Fruit fly (Drosophila melanogaster) whole organism, embryonic: ENCODE data around the gene Yip1d1.

Experiments
- Ada2b ChIP-seq: fragments of 200-800 bp; sonication (Bioruptor generic); IDR thresholded peaks from 2 replicates; pipeline ENCODE4 v1.3.6; 2022; ENCODE audit warnings: missing biosample characterization, missing genetic modification characterization
- Antp ChIP-seq: fragments of 200-800 bp; sonication (Bioruptor generic); optimal IDR thresholded peaks from 3 replicates; lab custom pipeline; 2016; ENCODE audit warnings: missing biosample characterization, missing genetic modification characterization
- CG11085 ChIP-seq: fragments of 200-800 bp; sonication (Bioruptor generic); IDR thresholded peaks from 2 replicates; pipeline ENCODE4 v1.3.6; 2022; ENCODE audit warnings: missing biosample characterization, missing genetic modification characterization
- CG11093 ChIP-seq: fragments of 200-800 bp; sonication (Bioruptor generic); IDR thresholded peaks from 3 replicates; pipeline ENCODE4 v1.3.6; 2022; ENCODE audit warnings: missing biosample characterization, missing genetic modification characterization
- CG11560 ChIP-seq: fragments of 200-800 bp; sonication (Bioruptor generic); IDR thresholded peaks from 3 replicates; pipeline ENCODE4 v1.3.6; 2022; ENCODE audit warnings: missing biosample characterization, missing genetic modification characterization
- CG12104 ChIP-seq: fragments of 200-800 bp; sonication (Bioruptor generic); optimal IDR thresholded peaks from 3 replicates; lab custom pipeline; 2016; ENCODE audit warnings: missing biosample characterization, missing genetic modification characterization
- CG14441 ChIP-seq: fragments of 200-800 bp; sonication (Bioruptor generic); IDR thresholded peaks from 2 replicates; pipeline ENCODE4 v1.3.6; 2022; ENCODE audit warnings: missing biosample characterization, missing genetic modification characterization
- CG14710 ChIP-seq: fragments of 200-800 bp; sonication (Bioruptor generic); optimal IDR thresholded peaks from 3 replicates; lab custom pipeline; 2019; ENCODE audit warnings: missing biosample characterization, mild to moderate bottlenecking, missing genetic modification characterization, moderate library complexity
- CG1529 ChIP-seq: fragments of 200-800 bp; sonication (Bioruptor generic); optimal IDR thresholded peaks from 3 replicates; lab custom pipeline; 2018; ENCODE audit warnings: missing biosample characterization, missing genetic modification characterization
- CG1603 ChIP-seq: fragments of 200-800 bp; sonication (Bioruptor generic); optimal IDR thresholded peaks from 2 replicates; lab custom pipeline; 2019; ENCODE audit warnings: missing biosample characterization, mild to moderate bottlenecking, missing genetic modification characterization, moderate library complexity
- CG17359 ChIP-seq: fragments of 200-800 bp; sonication (Bioruptor generic); optimal IDR thresholded peaks from 3 replicates; lab custom pipeline; 2018; ENCODE audit warnings: missing biosample characterization, mild to moderate bottlenecking, missing genetic modification characterization, moderate library complexity
- CG17912 ChIP-seq: fragments of 200-800 bp; sonication (Bioruptor generic); optimal IDR thresholded peaks from 2 replicates; lab custom pipeline; 2018; ENCODE audit warnings: missing biosample characterization, mild to moderate bottlenecking, missing genetic modification characterization
- CG18262 ChIP-seq: fragments of 200-800 bp; optimal IDR thresholded peaks from 3 replicates; lab custom pipeline; 2019; ENCODE audit warnings: missing biosample characterization, mild to moderate bottlenecking, missing genetic modification characterization, moderate library complexity
- CG2712 ChIP-seq: fragments of 200-800 bp; optimal IDR thresholded peaks from 3 replicates; lab custom pipeline; 2019; ENCODE audit warnings: missing biosample characterization, mild to moderate bottlenecking, missing genetic modification characterization, moderate library complexity
- CG30431 ChIP-seq: fragments of 200-800 bp; sonication (Bioruptor generic); optimal IDR thresholded peaks from 2 replicates; lab custom pipeline; 2017; ENCODE audit warnings: missing biosample characterization, missing genetic modification characterization
- CG3065 ChIP-seq: fragments of 200-800 bp; sonication (Bioruptor generic); optimal IDR thresholded peaks from 2 replicates; lab custom pipeline; 2016; ENCODE audit warnings: missing biosample characterization, missing genetic modification characterization
- CG33557 ChIP-seq: fragments of 200-800 bp; sonication (Bioruptor generic); optimal IDR thresholded peaks from 2 replicates; lab custom pipeline; 2019; ENCODE audit warnings: missing biosample characterization, mild to moderate bottlenecking, missing genetic modification characterization, moderate library complexity
- CG4424 ChIP-seq: fragments of 200-800 bp; sonication (Bioruptor generic); optimal IDR thresholded peaks from 3 replicates; lab custom pipeline; 2016; ENCODE audit warnings: missing biosample characterization, missing genetic modification characterization
- CG4854 ChIP-seq: fragments of 200-800 bp; sonication (Bioruptor generic); optimal IDR thresholded peaks from 2 replicates; lab custom pipeline; 2016; ENCODE audit warnings: missing biosample characterization, missing genetic modification characterization, inconsistent platforms
- CG5180 ChIP-seq: fragments of 200-800 bp; sonication (Bioruptor generic); optimal IDR thresholded peaks from 3 replicates; lab custom pipeline; 2017; ENCODE audit warnings: missing biosample characterization, missing genetic modification characterization, mild to moderate bottlenecking, moderate library complexity, missing genetic modification reagents
- CG5953 ChIP-seq: fragments of 200-800 bp; sonication (Bioruptor generic); IDR thresholded peaks from 2 replicates; pipeline ENCODE4 v1.3.6; 2022; ENCODE audit warnings: missing biosample characterization, missing genetic modification characterization
- CG6175 ChIP-seq: fragments of 200-800 bp; sonication (Bioruptor generic); IDR thresholded peaks from 3 replicates; pipeline ENCODE4 v1.3.6; 2022; ENCODE audit warnings: missing biosample characterization, missing genetic modification characterization
- CG6813 ChIP-seq: fragments of 200-800 bp; sonication (Bioruptor generic); optimal IDR thresholded peaks from 2 replicates; lab custom pipeline; 2017; ENCODE audit warnings: missing biosample characterization, missing genetic modification characterization, mild to moderate bottlenecking, moderate library complexity, missing genetic modification reagents
- CG7372 ChIP-seq: fragments of 200-800 bp; sonication (Bioruptor generic); IDR thresholded peaks from 2 replicates; pipeline ENCODE4 v1.3.6; 2022; ENCODE audit warnings: missing biosample characterization, missing genetic modification characterization
- CG8281 ChIP-seq: fragments of 200-800 bp; sonication (Bioruptor generic); optimal IDR thresholded peaks from 2 replicates; lab custom pipeline; 2018; ENCODE audit warnings: missing biosample characterization, mild to moderate bottlenecking, missing genetic modification characterization, moderate library complexity
- CG9817 ChIP-seq: fragments of 200-800 bp; sonication (Bioruptor generic); optimal IDR thresholded peaks from 2 replicates; lab custom pipeline; 2018; ENCODE audit warnings: missing biosample characterization, mild to moderate bottlenecking, missing genetic modification characterization, moderate library complexity
- D19B ChIP-seq: fragments of 200-800 bp; sonication (Bioruptor generic); optimal IDR thresholded peaks from 2 replicates; lab custom pipeline; 2017; ENCODE audit warnings: missing biosample characterization, mild to moderate bottlenecking, missing genetic modification characterization
- Dek ChIP-seq: fragments of 200-800 bp; sonication (Bioruptor generic); optimal IDR thresholded peaks from 3 replicates; lab custom pipeline; 2019; ENCODE audit warnings: missing biosample characterization, mild to moderate bottlenecking, missing genetic modification characterization, moderate library complexity
- Dll ChIP-seq: fragments of 200-800 bp; sonication (Bioruptor generic); IDR thresholded peaks from 4 replicates; pipeline ENCODE4 v1.3.6; 2022; ENCODE audit warnings: missing biosample characterization, missing genetic modification characterization; ENCODE audit not compliant: partially characterized antibody
- Dp ChIP-seq: fragments of 200-800 bp; sonication (Bioruptor generic); optimal IDR thresholded peaks from 2 replicates; lab custom pipeline; 2018; ENCODE audit warnings: missing biosample characterization, mild to moderate bottlenecking, missing genetic modification characterization, moderate library complexity
- Elba2 ChIP-seq: fragments of 200-800 bp; sonication (Bioruptor generic); optimal IDR thresholded peaks from 3 replicates; lab custom pipeline; 2016; ENCODE audit warnings: missing biosample characterization, missing genetic modification characterization
- Nf-YB ChIP-seq: fragments of 200-800 bp; sonication (Bioruptor generic); optimal IDR thresholded peaks from 3 replicates; lab custom pipeline; 2019; ENCODE audit warnings: missing biosample characterization, mild to moderate bottlenecking, missing genetic modification characterization, moderate library complexity
- Sin3A ChIP-seq: fragments of >200 bp; optimal IDR thresholded peaks from 2 replicates; lab custom pipeline; 2018
- Spps ChIP-seq: fragments of 200-800 bp; sonication (Bioruptor generic); optimal IDR thresholded peaks from 2 replicates; lab custom pipeline; 2018; ENCODE audit warnings: missing biosample characterization, mild to moderate bottlenecking, missing genetic modification characterization
- ac ChIP-seq: fragments of 200-800 bp; sonication (Bioruptor generic); optimal IDR thresholded peaks from 3 replicates; lab custom pipeline; 2017; ENCODE audit warnings: missing biosample characterization, mild to moderate bottlenecking, missing genetic modification characterization
- al ChIP-seq: fragments of 200-800 bp; sonication (Bioruptor generic); IDR thresholded peaks from 2 replicates; pipeline ENCODE4 v1.3.6; 2022; ENCODE audit warnings: missing biosample characterization, missing genetic modification characterization
- ap ChIP-seq: fragments of 200-800 bp; sonication (Bioruptor generic); IDR thresholded peaks from 2 replicates; pipeline ENCODE4 v1.3.6; 2022; ENCODE audit warnings: missing biosample characterization, missing genetic modification characterization
- bcd ChIP-seq: fragments of 200-800 bp; sonication (Bioruptor generic); optimal IDR thresholded peaks from 2 replicates; lab custom pipeline; 2017; ENCODE audit warnings: missing biosample characterization, mild to moderate bottlenecking, missing genetic modification characterization
- caup ChIP-seq: fragments of 200-800 bp; sonication (Bioruptor generic); optimal IDR thresholded peaks from 3 replicates; lab custom pipeline; 2017; ENCODE audit warnings: missing biosample characterization, mild to moderate bottlenecking, missing genetic modification characterization, moderate library complexity; ENCODE audit not compliant: severe bottlenecking
- corto ChIP-seq: fragments of 200-800 bp; sonication (Bioruptor generic); optimal IDR thresholded peaks from 2 replicates; lab custom pipeline; 2016; ENCODE audit warnings: missing biosample characterization, mild to moderate bottlenecking, missing genetic modification characterization, moderate library complexity
- crol ChIP-seq: fragments of 200-800 bp; sonication (Bioruptor generic); IDR thresholded peaks from 2 replicates; pipeline ENCODE4 v1.3.6; 2022; ENCODE audit warnings: missing biosample characterization, missing genetic modification characterization
- da ChIP-seq: fragments of 200-800 bp; sonication (Bioruptor generic); optimal IDR thresholded peaks from 2 replicates; lab custom pipeline; 2016; ENCODE audit warnings: missing biosample characterization, missing genetic modification characterization
- dpn ChIP-seq, 2 experiments: fragments of 200-800 bp; sonication (Bioruptor generic); optimal IDR thresholded peaks; 3 replicates each; lab custom pipeline; 2016; ENCODE audit warnings: missing biosample characterization in 2 of 2, missing genetic modification characterization in 2 of 2
- insv ChIP-seq, 2 experiments: fragments of 200-800 bp; sonication (Bioruptor generic); optimal IDR thresholded peaks; 3 replicates each; lab custom pipeline; 2016 to 2018; ENCODE audit warnings: missing biosample characterization in 2 of 2, missing genetic modification characterization in 2 of 2
- nerfin-1 ChIP-seq: fragments of 200-800 bp; sonication (Bioruptor generic); optimal IDR thresholded peaks from 3 replicates; lab custom pipeline; 2019; ENCODE audit warnings: missing biosample characterization, mild to moderate bottlenecking, missing genetic modification characterization, moderate library complexity
- pfk ChIP-seq: fragments of 200-800 bp; sonication (Bioruptor generic); optimal IDR thresholded peaks from 2 replicates; lab custom pipeline; 2018; ENCODE audit warnings: missing biosample characterization, mild to moderate bottlenecking, missing genetic modification characterization, moderate library complexity
- slp2 ChIP-seq: fragments of 200-800 bp; sonication (Bioruptor generic); optimal IDR thresholded peaks from 2 replicates; lab custom pipeline; 2016; ENCODE audit warnings: missing biosample characterization, missing genetic modification characterization
- stc ChIP-seq: fragments of 200-800 bp; sonication (Bioruptor generic); IDR thresholded peaks from 2 replicates; pipeline ENCODE4 v1.3.6; 2022; ENCODE audit warnings: missing biosample characterization, missing genetic modification characterization
- tio ChIP-seq: fragments of 200-800 bp; sonication (Bioruptor generic); optimal IDR thresholded peaks from 2 replicates; lab custom pipeline; 2017; ENCODE audit warnings: missing biosample characterization, missing genetic modification characterization, inconsistent platforms
- zfh1 ChIP-seq: fragments of 200-800 bp; sonication (Bioruptor generic); IDR thresholded peaks from 3 replicates; pipeline ENCODE4 v1.3.6; 2022; ENCODE audit warnings: missing biosample characterization, missing genetic modification characterization
- zfh2 ChIP-seq: fragments of 200-800 bp; sonication (Bioruptor generic); optimal IDR thresholded peaks from 2 replicates; lab custom pipeline; 2016; ENCODE audit warnings: missing biosample characterization, missing genetic modification characterization

The Yip1d1 gene

DNA sequence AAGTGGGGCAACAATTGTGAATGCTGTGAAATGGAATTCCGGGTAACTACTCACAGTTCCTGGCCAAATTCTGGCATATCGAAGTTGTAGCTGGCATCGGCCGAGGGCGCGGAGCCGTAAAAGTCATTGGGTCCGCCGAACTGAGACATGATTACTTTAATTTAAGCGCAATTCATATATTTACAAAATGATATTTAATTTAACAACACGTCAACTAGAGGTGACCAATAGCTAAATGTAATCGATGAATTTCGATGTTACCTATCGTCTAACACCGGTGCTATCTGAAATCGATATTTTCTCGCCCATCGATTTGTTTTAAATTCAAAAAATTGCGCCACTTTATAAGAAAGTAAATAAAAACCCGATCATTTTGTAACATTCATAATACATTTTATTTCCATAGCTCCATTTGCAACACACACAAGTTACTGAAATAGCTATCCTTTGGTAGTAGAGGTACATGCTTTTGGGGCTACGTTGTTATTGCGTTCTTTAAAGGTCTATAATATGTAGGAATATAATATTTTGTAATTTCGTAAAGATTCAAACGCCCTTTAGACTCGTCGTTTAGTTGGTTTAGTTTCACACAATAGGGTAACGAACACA lies at the start of gene Yip1d1 (continued):
- TF ChIP-seq zfh1 (GFP tag; lab: Robert Waterston, UW) (no peak), CG33557 (no peak), CG17359 (tag; lab: Kevin White, UChicago) (no peak), Dll (peak; percentile 96), insv (GFP tag; optimal IDR thresholded peaks at IDR 0.05; lab: Kevin White, UChicago) (no peak), dpn (GFP tag; optimal IDR thresholded peaks at IDR 0.05; lab: Kevin White, UChicago) (no peak), crol (no peak), CG1529 (GFP tag; lab: Kevin White, UChicago) (no peak), CG11085 (GFP tag; lab: Robert Waterston, UW) (no peak), Antp (no peak), caup (GFP tag; lab: Kevin White, UChicago) (no peak), CG17912 (GFP tag; lab: Kevin White, UChicago) (no peak), Dek (no peak), CG5953 (no peak), CG14441 (GFP tag; lab: Robert Waterston, UW) (no peak), D19B (GFP tag; lab: Kevin White, UChicago) (no peak), CG4854 (no peak), Nf-YB (GFP tag; lab: Kevin White, UChicago) (no peak), CG6175 (GFP tag; lab: Robert Waterston, UW) (no peak), CG9817 (tag; lab: Kevin White, UChicago) (no peak), CG11560 (no peak), CG11093 (GFP tag; lab: Robert Waterston, UW) (no peak), da (no peak), ap (no peak), CG8281 (tag; lab: Kevin White, UChicago) (no peak), CG2712 (tag; lab: Kevin White, UChicago) (peak; percentile 6), bcd (GFP tag; lab: Kevin White, UChicago) (no peak), stc (GFP tag; lab: Robert Waterston, UW) (no peak), Ada2b (GFP tag; lab: Robert Waterston, UW) (no peak), Spps (tag; lab: Kevin White, UChicago) (no peak), CG4424 (GFP tag; lab: Kevin White, UChicago) (no peak), CG5180 (GFP tag; lab: Kevin White, UChicago) (no peak), CG18262 (tag; lab: Kevin White, UChicago) (no peak), al (GFP tag; lab: Robert Waterston, UW) (no peak), corto (GFP tag; lab: Kevin White, UChicago) (no peak), CG30431 (GFP tag; lab: Kevin White, UChicago) (no peak), tio (GFP tag; lab: Kevin White, UChicago) (no peak), zfh2 (GFP tag; lab: Kevin White, UChicago) (no peak), slp2 (no peak), CG12104 (GFP tag; lab: Kevin White, UChicago) (no peak), Elba2 (GFP tag; lab: Kevin White, UChicago) (no peak), ac (GFP tag; lab: Kevin White, UChicago) (no peak), pfk (GFP tag; lab: Kevin White, UChicago) (no peak), CG6813 (GFP tag; lab: Kevin White, UChicago) (no peak), Dp (peak; percentile 89), Sin3A (lab: Kevin White, UChicago) (no peak), CG1603 (no peak), CG14710 (tag; lab: Kevin White, UChicago) (peak; percentile 32), CG3065 (GFP tag; lab: Kevin White, UChicago) (no peak), CG7372 (GFP tag; lab: Robert Waterston, UW) (no peak), nerfin-1 (tag; lab: Kevin White, UChicago) (peak; percentile 23)
